Worm (Caenorhabditis elegans) whole organism, L1 larva: Measurements from ENCODE around the gene fbxc-48.

Source experiments
- ama-1 ChIP-seq: fragments of 150-350 bp; optimal IDR thresholded peaks from 2 replicates; lab custom pipeline; 2014
- ceh-63 ChIP-seq: fragments of 200-800 bp; sonication (Bioruptor generic); optimal IDR thresholded peaks from 2 replicates; lab custom pipeline; 2018; ENCODE audit warnings: mild to moderate bottlenecking, missing genetic modification characterization, missing compliant biosample characterization
- grh-1 ChIP-seq: fragments of 200-800 bp; sonication (Bioruptor generic); IDR thresholded peaks from 2 replicates; pipeline ENCODE4 v1.3.6; 2022; ENCODE audit warnings: missing genetic modification reagents, missing genetic modification characterization, missing compliant biosample characterization
- lin-13 ChIP-seq: fragments of 150-350 bp; optimal IDR thresholded peaks from 2 replicates; lab custom pipeline; 2014; ENCODE audit warnings: missing biosample characterization, missing genetic modification reagents, missing genetic modification characterization
- mdl-1 ChIP-seq, 2 experiments: fragments of 150-350 bp; optimal IDR thresholded peaks; 2 replicates each; lab custom pipeline; 2014 to 2017; ENCODE audit warnings: missing biosample characterization in 2 of 2, missing genetic modification characterization in 2 of 2, inconsistent platforms in 1 of 2
- nhr-11 ChIP-seq: fragments of 150-350 bp; optimal IDR thresholded peaks from 2 replicates; lab custom pipeline; 2014; ENCODE audit warnings: missing biosample characterization, missing genetic modification characterization
- nhr-77 ChIP-seq: fragments of 150-350 bp; optimal IDR thresholded peaks from 2 replicates; lab custom pipeline; 2014; ENCODE audit warnings: missing biosample characterization, missing genetic modification characterization
- pax-3 ChIP-seq: fragments of 200-800 bp; sonication (Bioruptor generic); optimal IDR thresholded peaks from 2 replicates; lab custom pipeline; 2018; ENCODE audit warnings: mild to moderate bottlenecking, missing genetic modification characterization, moderate library complexity, missing compliant biosample characterization
- sptf-1 ChIP-seq: fragments of 150-350 bp; optimal IDR thresholded peaks from 2 replicates; lab custom pipeline; 2014; ENCODE audit warnings: missing biosample characterization, missing genetic modification characterization

ce11 chrII:721931-722330, 18.8 kb downstream of the fbxc-48 start:
- TF ChIP-seq ceh-63 (GFP tag; lab: Kevin White, UChicago), result no peak
- no peak for TF ChIP-seq grh-1 (GFP tag; lab: Robert Waterston, UW)
- no peak for TF ChIP-seq nhr-11 (tag; lab: Kevin White, UChicago)
- TF ChIP-seq sptf-1 (tag; lab: Kevin White, UChicago), result no peak
- TF ChIP-seq lin-13 (GFP tag; lab: Kevin White, UChicago), result no peak
- TF ChIP-seq pax-3 (tag; lab: Kevin White, UChicago), result no peak
- no peak for TF ChIP-seq nhr-77 (tag; lab: Kevin White, UChicago)
- TF ChIP-seq mdl-1 (tag; optimal IDR thresholded peaks at IDR 0.05; lab: Kevin White, UChicago), result no peak
- TF ChIP-seq ama-1, result no peak
